Worm (Caenorhabditis elegans) whole organism, midembryonic: Measurements from ENCODE around the gene pycr-1.

ENCODE experiments used
- T22C8.4 ChIP-seq: fragments of 200-800 bp; sonication (Bioruptor generic); IDR thresholded peaks from 2 replicates; pipeline ENCODE4 v1.3.6; 2022; ENCODE audit warnings: missing genetic modification characterization, missing compliant biosample characterization
- cog-1 ChIP-seq: sonication (generic microtip); optimal IDR thresholded peaks from 2 replicates; lab custom pipeline; 2016; ENCODE audit warnings: missing genetic modification characterization, missing compliant biosample characterization
- flt-1 ChIP-seq: fragments of 200-800 bp; sonication (Bioruptor generic); IDR thresholded peaks from 2 replicates; pipeline ENCODE4 v1.3.6; 2022; ENCODE audit warnings: missing genetic modification characterization, missing compliant biosample characterization
- klf-2 ChIP-seq: fragments of 200-800 bp; sonication (Bioruptor generic); conservative IDR thresholded peaks from 2 replicates; pipeline ENCODE4 v1.3.6; 2022; ENCODE audit warnings: missing genetic modification reagents, missing genetic modification characterization, missing compliant biosample characterization
- med-1 ChIP-seq: sonication (generic microtip); optimal IDR thresholded peaks from 2 replicates; lab custom pipeline; 2017; ENCODE audit warnings: missing genetic modification characterization, mild to moderate bottlenecking, missing compliant biosample characterization, antibody characterized with exemption, missing genetic modification reagents; ENCODE audit not compliant: insufficient read depth
- ref-1 ChIP-seq: fragments of 200-800 bp; sonication (Bioruptor generic); conservative IDR thresholded peaks from 2 replicates; pipeline ENCODE4 v1.3.6; 2022; ENCODE audit warnings: missing genetic modification reagents, missing genetic modification characterization, missing compliant biosample characterization
- tab-1 ChIP-seq: fragments of 200-800 bp; sonication (Bioruptor generic); IDR thresholded peaks from 2 replicates; pipeline ENCODE4 v1.3.6; 2022; ENCODE audit warnings: missing genetic modification characterization, missing compliant biosample characterization
- ztf-23 ChIP-seq: fragments of 200-800 bp; sonication (Bioruptor generic); IDR thresholded peaks from 2 replicates; pipeline ENCODE4 v1.3.6; 2022; ENCODE audit warnings: missing genetic modification reagents, missing genetic modification characterization, missing compliant biosample characterization
- ztf-29 ChIP-seq: fragments of 200-800 bp; sonication (Bioruptor generic); IDR thresholded peaks from 2 replicates; pipeline ENCODE4 v1.3.6; 2022; ENCODE audit warnings: missing genetic modification reagents, missing genetic modification characterization, missing compliant biosample characterization

pycr-1 gene

DNA sequence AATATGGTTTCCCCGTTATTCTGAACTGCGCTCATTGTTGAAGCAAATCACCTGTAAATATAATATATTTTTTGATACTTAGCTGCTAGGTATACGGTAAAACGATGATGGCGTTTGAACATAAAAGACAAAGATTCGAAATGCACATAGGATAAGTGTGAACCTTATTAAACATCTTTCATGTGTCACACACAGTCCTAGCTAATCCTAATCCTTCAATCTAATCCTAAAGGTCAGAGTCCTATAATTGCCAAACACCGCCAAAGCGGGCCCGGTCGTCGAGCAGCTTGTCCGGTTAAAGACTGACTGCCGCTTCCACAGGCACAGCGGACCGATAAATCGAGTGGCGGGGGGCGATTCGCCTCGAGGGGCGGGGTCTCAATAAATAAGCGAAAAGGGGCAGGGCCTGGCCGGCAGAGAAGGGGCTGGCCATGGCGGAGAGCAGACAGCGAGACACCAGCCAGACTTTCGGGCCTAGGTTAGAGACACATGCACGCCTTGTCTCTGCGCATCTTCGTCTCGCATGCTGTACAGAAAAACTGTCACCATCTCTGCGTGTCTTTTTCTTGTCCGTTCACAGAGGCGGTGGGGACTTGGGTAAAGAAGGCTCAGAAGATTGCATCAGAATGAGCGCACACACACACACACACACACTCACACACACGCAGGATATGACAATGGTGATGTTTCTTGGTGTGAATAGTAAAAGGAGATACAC lies 25.2 kb downstream of the pycr-1 start, which contains the start of gene F57G12.1:
F57G12.1 (minus strand) TSS at position 51 of the 718 bp plus-strand sequence.
- no peak for TF ChIP-seq ref-1 (GFP tag; lab: Robert Waterston, UW)
- TF ChIP-seq ztf-29 (GFP tag; lab: Robert Waterston, UW), result no peak
- TF ChIP-seq T22C8.4 (GFP tag; lab: Robert Waterston, UW), result no peak
- 0 out of 2 replicates have a peak, but pooled peaks have one; percentile 16 for TF ChIP-seq klf-2
- peak; percentile 85 for TF ChIP-seq cog-1 (tag; lab: Kevin White, UChicago)
- TF ChIP-seq flt-1, result 0 out of 2 replicates have a peak, but pooled peaks have one; percentile 66
- TF ChIP-seq tab-1 (GFP tag; lab: Robert Waterston, UW), result peak; percentile 59; the same call in 1 of the 2 replicates
- no peak for TF ChIP-seq ztf-23 (GFP tag; lab: Robert Waterston, UW)
- TF ChIP-seq med-1, result no peak

DNA sequence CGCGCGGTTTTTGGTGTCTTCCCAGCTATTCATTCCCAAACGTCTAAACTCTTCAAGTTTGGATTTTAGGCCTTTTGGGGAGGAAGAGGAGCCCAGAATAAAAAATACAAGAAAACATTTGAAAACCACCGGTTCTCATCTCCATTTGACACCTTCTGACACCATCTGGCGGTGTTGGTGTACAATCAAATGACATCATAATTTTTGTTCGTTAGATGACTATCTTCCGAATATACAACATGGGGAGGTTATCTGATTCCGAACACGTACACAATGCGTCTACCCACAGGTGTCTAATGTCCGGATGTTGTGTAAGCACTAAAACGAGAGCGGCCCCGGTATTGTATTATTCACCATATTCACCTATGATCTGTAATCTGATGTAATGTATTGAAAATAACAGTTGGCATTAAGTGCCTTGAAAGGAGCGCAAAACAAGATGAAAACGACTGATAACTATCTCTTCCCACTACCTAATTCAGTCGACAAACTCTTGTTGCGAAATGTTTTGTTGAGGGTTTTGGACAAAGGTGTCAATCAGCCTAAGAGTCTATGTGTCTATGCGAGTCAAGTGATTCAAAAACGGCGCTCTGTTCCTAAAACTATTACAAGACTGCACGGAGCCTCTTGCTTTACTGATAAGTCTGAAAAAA lies 26.0 kb downstream of the pycr-1 start:
- no peak for TF ChIP-seq ztf-23 (GFP tag; lab: Robert Waterston, UW)

DNA sequence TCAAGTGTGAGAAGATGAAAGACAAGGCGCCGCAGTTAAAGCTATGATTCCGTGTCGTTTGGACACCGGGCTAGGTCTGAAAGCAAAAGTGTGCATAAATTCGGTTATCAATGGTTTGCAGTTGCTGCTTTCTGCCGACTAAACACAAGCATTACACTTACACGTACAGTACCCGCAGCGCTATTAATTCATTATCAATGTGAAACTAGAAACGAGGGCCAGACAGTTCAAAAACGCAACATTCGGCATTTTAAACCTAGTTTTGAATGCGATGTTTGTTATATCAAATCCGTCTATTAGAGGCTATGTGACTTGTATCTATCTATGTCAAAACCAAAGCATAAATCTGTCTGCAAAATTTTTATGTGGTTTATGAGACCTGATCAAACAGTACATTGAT lies 27.4 kb downstream of the pycr-1 start:
- no peak for TF ChIP-seq med-1
- TF ChIP-seq klf-2, result no peak
- TF ChIP-seq tab-1 (GFP tag; lab: Robert Waterston, UW), result no peak
- no peak for TF ChIP-seq flt-1
- no peak for TF ChIP-seq ref-1 (GFP tag; lab: Robert Waterston, UW)
- TF ChIP-seq cog-1 (tag; lab: Kevin White, UChicago), result no peak
- TF ChIP-seq T22C8.4 (GFP tag; lab: Robert Waterston, UW), result no peak
- TF ChIP-seq ztf-29 (GFP tag; lab: Robert Waterston, UW), result no peak
- no peak for TF ChIP-seq ztf-23 (GFP tag; lab: Robert Waterston, UW)

ce11 chrX:12174686-12175404 lies 28.2 kb downstream of the pycr-1 start:
- TF ChIP-seq T22C8.4 (GFP tag; lab: Robert Waterston, UW) (peak; percentile 31; the same call in 1 of the 2 replicates), ztf-23 (GFP tag; lab: Robert Waterston, UW) (no peak), klf-2 (no peak), ref-1 (GFP tag; lab: Robert Waterston, UW) (no peak), med-1 (no peak), cog-1 (tag; lab: Kevin White, UChicago) (no peak), flt-1 (no peak), tab-1 (GFP tag; lab: Robert Waterston, UW) (no peak)

DNA sequence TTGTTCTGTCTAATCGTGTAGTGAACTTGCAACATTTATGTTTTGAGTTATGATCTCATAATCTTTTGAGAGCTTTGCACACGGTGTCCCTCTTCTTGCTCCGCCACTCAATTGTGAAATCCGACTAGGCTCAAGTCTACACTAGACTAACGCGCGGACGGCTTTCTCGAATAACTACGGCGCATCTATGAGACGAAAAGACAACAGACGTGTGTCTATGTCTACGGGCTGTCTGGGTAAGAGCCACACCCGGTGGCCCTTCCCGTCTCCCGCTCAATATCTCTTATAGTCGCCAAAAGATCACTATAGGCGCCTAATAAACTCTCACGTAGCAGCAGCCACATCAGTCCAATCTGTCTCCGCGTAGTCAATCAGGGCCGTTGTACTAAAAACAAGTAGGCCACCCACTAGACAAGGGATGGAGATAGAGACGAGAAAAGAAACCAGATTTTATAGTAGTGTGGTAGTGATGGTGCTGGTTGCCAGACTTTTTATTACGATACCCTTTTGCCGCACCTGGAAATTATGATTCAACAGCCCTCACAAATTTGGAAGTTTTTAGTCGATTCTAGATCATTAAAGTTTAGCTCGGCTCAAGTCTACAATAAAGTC lies 29.1 kb downstream of the pycr-1 start:
- TF ChIP-seq ztf-23 (GFP tag; lab: Robert Waterston, UW) (no peak), ztf-29 (GFP tag; lab: Robert Waterston, UW) (no peak), T22C8.4 (GFP tag; lab: Robert Waterston, UW) (no peak), klf-2 (no peak), ref-1 (GFP tag; lab: Robert Waterston, UW) (no peak), med-1 (no peak), cog-1 (tag; lab: Kevin White, UChicago) (no peak), flt-1 (no peak), tab-1 (GFP tag; lab: Robert Waterston, UW) (no peak)

DNA sequence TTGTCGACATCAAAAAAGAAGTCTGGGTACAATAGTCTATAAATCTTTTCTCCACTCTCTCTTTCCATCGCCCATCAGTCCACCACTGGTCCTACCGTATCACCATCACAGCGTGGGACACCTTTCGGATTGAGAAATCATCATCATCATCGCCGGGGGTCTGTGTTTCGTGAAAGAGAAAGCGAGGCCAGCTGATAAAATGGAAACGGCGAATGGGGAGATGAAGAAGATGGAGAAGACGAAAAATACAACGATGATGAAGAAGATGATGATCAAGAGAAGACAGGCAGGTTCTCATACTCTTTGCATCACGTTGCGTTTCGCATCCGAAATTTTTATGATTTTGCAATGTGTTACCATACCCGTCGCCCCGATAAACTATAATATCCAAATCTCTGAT lies 29.8 kb downstream of the pycr-1 start:
- no peak for TF ChIP-seq med-1
- no peak for TF ChIP-seq ref-1 (GFP tag; lab: Robert Waterston, UW)
- no peak for TF ChIP-seq flt-1
- TF ChIP-seq ztf-29 (GFP tag; lab: Robert Waterston, UW), result no peak
- TF ChIP-seq ztf-23 (GFP tag; lab: Robert Waterston, UW), result no peak
- TF ChIP-seq cog-1 (tag; lab: Kevin White, UChicago), result no peak
- TF ChIP-seq tab-1 (GFP tag; lab: Robert Waterston, UW), result no peak
- no peak for TF ChIP-seq klf-2
- TF ChIP-seq T22C8.4 (GFP tag; lab: Robert Waterston, UW), result no peak

DNA sequence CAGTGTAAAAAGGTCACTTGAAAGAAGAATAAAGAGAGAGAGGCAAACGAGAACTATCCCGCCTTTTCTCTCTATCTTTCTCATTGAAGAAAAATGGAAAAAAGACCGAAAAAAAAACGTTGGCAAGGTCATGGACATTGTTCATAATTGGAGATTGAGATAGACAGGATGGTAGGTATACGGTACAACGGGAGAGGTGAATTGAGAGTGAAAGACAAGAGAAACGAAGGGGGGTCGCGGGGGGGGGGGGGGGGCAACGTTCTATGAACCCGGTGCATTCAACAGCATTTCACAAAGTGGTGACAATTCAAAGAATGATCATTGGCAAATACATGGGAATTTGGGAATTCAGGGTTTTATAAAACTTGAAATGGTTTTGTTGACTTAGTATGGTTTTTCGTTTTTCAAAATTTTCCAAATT lies 30.3 kb downstream of the pycr-1 start:
- TF ChIP-seq flt-1 (0 out of 2 replicates have a peak, but pooled peaks have one; percentile 46), med-1 (no peak)

DNA sequence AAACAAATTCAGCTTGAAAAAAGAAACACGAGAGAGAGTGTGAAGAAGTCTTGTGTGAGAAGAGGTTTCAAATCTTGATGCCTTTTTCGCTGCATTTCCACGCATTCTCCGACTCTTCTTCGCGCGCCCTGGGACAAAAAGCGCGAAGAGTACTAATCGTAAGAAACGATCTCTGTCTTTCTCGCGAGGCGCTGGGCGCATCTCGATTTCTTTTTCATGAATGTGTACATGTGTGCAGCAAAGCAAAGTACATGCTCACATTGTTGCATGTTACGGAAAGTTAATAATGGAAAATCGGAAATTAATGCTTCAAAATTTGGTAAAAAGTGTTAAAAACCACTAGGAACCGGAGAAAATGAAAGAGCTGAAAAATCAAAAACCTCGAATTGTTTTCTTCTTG lies 30.9 kb downstream of the pycr-1 start:
- TF ChIP-seq med-1, result no peak
- TF ChIP-seq ztf-23 (GFP tag; lab: Robert Waterston, UW), result no peak
- TF ChIP-seq flt-1, result no peak
- TF ChIP-seq cog-1 (tag; lab: Kevin White, UChicago), result no peak
- TF ChIP-seq ztf-29 (GFP tag; lab: Robert Waterston, UW), result no peak

- TF ChIP-seq flt-1 (no peak), ztf-29 (GFP tag; lab: Robert Waterston, UW) (no peak), ref-1 (GFP tag; lab: Robert Waterston, UW) (no peak), T22C8.4 (GFP tag; lab: Robert Waterston, UW) (no peak), klf-2 (no peak), ztf-23 (GFP tag; lab: Robert Waterston, UW) (no peak), tab-1 (GFP tag; lab: Robert Waterston, UW) (no peak), cog-1 (tag; lab: Kevin White, UChicago) (no peak), med-1 (no peak)
Measured at ce11 chrX:12178351-12179089, 31.9 kb downstream of the pycr-1 start.
